Comparison of ENCODE assay signal across 4 worm cellular contexts in genomic region chrII:7353027-7353426, ce11.
TF ChIP-seq lines count a peak whose summit lies in the region.

No protein-coding gene starts in this region.

TF ChIP-seq in whole organism, L4 larva, 104 proteins besides CTCF, POLR2A, EP300 and RAD21:
- TF ChIP-seq lim-7 (GFP tag; IDR thresholded peaks at IDR 0.05; lab: Robert Waterston, UW) (peak; percentile 52; the same call in 1 of the 2 replicates), lin-38 (GFP tag; IDR thresholded peaks at IDR 0.05; lab: Robert Waterston, UW) (peak; percentile 69), snpc-1.2 (GFP tag; IDR thresholded peaks at IDR 0.05; lab: Robert Waterston, UW) (peak; percentile 48; the same call in 1 of the 2 replicates), nhr-6 (tag; optimal IDR thresholded peaks at IDR 0.05; lab: Kevin White, UChicago) (no peak), lin-1 (GFP tag; IDR thresholded peaks at IDR 0.05; lab: Robert Waterston, UW) (no peak), unc-130 (GFP tag; optimal IDR thresholded peaks at IDR 0.05; lab: Kevin White, UChicago) (peak; percentile 55), F49E8.2 (tag; optimal IDR thresholded peaks at IDR 0.05; lab: Kevin White, UChicago; ENCODE audit: borderline replicate concordance) (peak; percentile 57), php-3 (GFP tag; IDR thresholded peaks at IDR 0.05; lab: Robert Waterston, UW) (0 out of 2 replicates have a peak, but pooled peaks have one; percentile 50), duxl-1 (tag; optimal IDR thresholded peaks at IDR 0.05; lab: Kevin White, UChicago; ENCODE audit: poor library complexity) (no peak), dmd-8 (GFP tag; IDR thresholded peaks at IDR 0.05; lab: Robert Waterston, UW) (0 out of 2 replicates have a peak, but pooled peaks have one; percentile 54), egl-43 (GFP tag; IDR thresholded peaks at IDR 0.05; lab: Robert Waterston, UW) (peak; percentile 58; the same call in 1 of the 2 replicates), mes-2 (tag; optimal IDR thresholded peaks at IDR 0.05; lab: Kevin White, UChicago; ENCODE audit: poor library complexity, severe bottlenecking) (peak; percentile 15), Y48G9A.11 (GFP tag; IDR thresholded peaks at IDR 0.05; lab: Robert Waterston, UW) (peak; percentile 91), daf-19 (GFP tag; conservative IDR thresholded peaks at IDR 0.05; lab: Robert Waterston, UW) (no peak)

TF ChIP-seq in whole organism, early embryonic, 17 proteins besides CTCF, POLR2A, EP300 and RAD21:
- TF ChIP-seq pes-1 (GFP tag; IDR thresholded peaks at IDR 0.05; lab: Robert Waterston, UW) (no peak), ceh-36 (tag; optimal IDR thresholded peaks at IDR 0.05; lab: Kevin White, UChicago) (peak; percentile 12)

TF ChIP-seq in whole organism, midembryonic, 9 proteins besides CTCF, POLR2A, EP300 and RAD21:
- TF ChIP-seq flt-1 (GFP tag; IDR thresholded peaks at IDR 0.05; lab: Robert Waterston, UW) (0 out of 2 replicates have a peak, but pooled peaks have one; percentile 33), med-1 (GFP tag; optimal IDR thresholded peaks at IDR 0.05; lab: Kevin White, UChicago; ENCODE audit: insufficient read depth) (no peak)

TF ChIP-seq in whole organism, young adult, 124 proteins besides CTCF, POLR2A, EP300 and RAD21:
- no peak for TF ChIP-seq snpc-3.4 (tag; optimal IDR thresholded peaks at IDR 0.05; lab: Kevin White, UChicago)
- TF ChIP-seq aptf-2 (GFP tag; conservative IDR thresholded peaks at IDR 0.05; lab: Robert Waterston, UW), result 0 out of 2 replicates have a peak, but pooled peaks have one; percentile 22
- peak; percentile 29; the same call in 1 of the 2 replicates for TF ChIP-seq egrh-3 (GFP tag; IDR thresholded peaks at IDR 0.05; lab: Robert Waterston, UW)
- peak; percentile 56; the same call in 1 of the 2 replicates for TF ChIP-seq madf-8 (GFP tag; conservative IDR thresholded peaks at IDR 0.05; lab: Robert Waterston, UW)
- TF ChIP-seq F33H1.4 (GFP tag; IDR thresholded peaks at IDR 0.05; lab: Robert Waterston, UW), result peak; percentile 76
- peak; percentile 3 for TF ChIP-seq snpc-4 (GFP tag; optimal IDR thresholded peaks at IDR 0.05; lab: Kevin White, UChicago)
- peak in 1 of 4 experiments; percentile 8 for TF ChIP-seq snpc-4 (tag; optimal IDR thresholded peaks at IDR 0.05; lab: Kevin White, UChicago)
- TF ChIP-seq dpff-1 (tag; optimal IDR thresholded peaks at IDR 0.05; lab: Kevin White, UChicago), result no peak
- no peak for TF ChIP-seq F22D6.2 (tag; optimal IDR thresholded peaks at IDR 0.05; lab: Kevin White, UChicago)
- peak; percentile 77 for TF ChIP-seq lin-54 (GFP tag; optimal IDR thresholded peaks at IDR 0.05; lab: Kevin White, UChicago)
- 0 out of 2 replicates have a peak, but pooled peaks have one; percentile 8 for TF ChIP-seq attf-3 (GFP tag; conservative IDR thresholded peaks at IDR 0.05; lab: Robert Waterston, UW)
- peak; percentile 73 for TF ChIP-seq efl-1 (GFP tag; optimal IDR thresholded peaks at IDR 0.05; lab: Kevin White, UChicago)
- TF ChIP-seq mcd-1 (GFP tag; IDR thresholded peaks at IDR 0.05; lab: Robert Waterston, UW), result peak; percentile 69
- no peak for TF ChIP-seq F10E7.11 (tag; optimal IDR thresholded peaks at IDR 0.05; lab: Kevin White, UChicago)
- peak; percentile 40 for TF ChIP-seq dpl-1 (GFP tag; optimal IDR thresholded peaks at IDR 0.05; lab: Kevin White, UChicago)
- TF ChIP-seq mes-4 (tag; optimal IDR thresholded peaks at IDR 0.05; lab: Kevin White, UChicago), result no peak
- TF ChIP-seq lsl-1 (GFP tag; optimal IDR thresholded peaks at IDR 0.05; lab: Kevin White, UChicago), result peak; percentile 65
- 0 out of 2 replicates have a peak, but pooled peaks have one; percentile 38 for TF ChIP-seq attf-6 (GFP tag; IDR thresholded peaks at IDR 0.05; lab: Robert Waterston, UW)
- TF ChIP-seq rcor-1 (GFP tag; IDR thresholded peaks at IDR 0.05; lab: Robert Waterston, UW), result peak; percentile 65
- peak; percentile 30; the same call in 1 of the 2 replicates for TF ChIP-seq hmg-1.2 (GFP tag; IDR thresholded peaks at IDR 0.05; lab: Robert Waterston, UW)
- peak; percentile 55 for TF ChIP-seq D2030.7 (GFP tag; IDR thresholded peaks at IDR 0.05; lab: Robert Waterston, UW)
- TF ChIP-seq F49E8.2 (tag; optimal IDR thresholded peaks at IDR 0.05; lab: Kevin White, UChicago; ENCODE audit: insufficient read depth), result peak; percentile 50
- peak; percentile 70 for TF ChIP-seq ceh-100 (GFP tag; IDR thresholded peaks at IDR 0.05; lab: Robert Waterston, UW)
- TF ChIP-seq B0019.2 (GFP tag; conservative IDR thresholded peaks at IDR 0.05; lab: Robert Waterston, UW), result no peak
- TF ChIP-seq ceh-40 (GFP tag; IDR thresholded peaks at IDR 0.05; lab: Robert Waterston, UW), result no peak
- no peak for TF ChIP-seq mel-28 (tag; optimal IDR thresholded peaks at IDR 0.05; lab: Kevin White, UChicago; ENCODE audit: borderline replicate concordance)
- peak; percentile 79 for TF ChIP-seq madf-6 (GFP tag; IDR thresholded peaks at IDR 0.05; lab: Robert Waterston, UW)
- peak; percentile 42 for TF ChIP-seq unc-130 (GFP tag; optimal IDR thresholded peaks at IDR 0.05; lab: Kevin White, UChicago)
- TF ChIP-seq ekl-4 (GFP tag; IDR thresholded peaks at IDR 0.05; lab: Robert Waterston, UW), result no peak
- TF ChIP-seq pbrm-1 (GFP tag; IDR thresholded peaks at IDR 0.05; lab: Robert Waterston, UW), result 0 out of 2 replicates have a peak, but pooled peaks have one; percentile 16
- peak; percentile 30 for TF ChIP-seq ztf-18 (tag; optimal IDR thresholded peaks at IDR 0.05; lab: Kevin White, UChicago)
- TF ChIP-seq repo-1 (tag; optimal IDR thresholded peaks at IDR 0.05; lab: Kevin White, UChicago), result no peak
- no peak for TF ChIP-seq Y56A3A.18 (GFP tag; IDR thresholded peaks at IDR 0.05; lab: Robert Waterston, UW)
- no peak for TF ChIP-seq tbp1 (GFP tag; optimal IDR thresholded peaks at IDR 0.05; lab: Kevin White, UChicago)
- TF ChIP-seq dox-1 (GFP tag; IDR thresholded peaks at IDR 0.05; lab: Robert Waterston, UW), result peak; percentile 33; the same call in 1 of the 2 replicates
- TF ChIP-seq ztf-22 (GFP tag; optimal IDR thresholded peaks at IDR 0.05; lab: Kevin White, UChicago), result no peak
- peak; percentile 23; the same call in 1 of the 2 replicates for TF ChIP-seq hsf-1 (GFP tag; IDR thresholded peaks at IDR 0.05; lab: Robert Waterston, UW)
- TF ChIP-seq die-1 (tag; optimal IDR thresholded peaks at IDR 0.05; lab: Kevin White, UChicago), result no peak
- peak; percentile 51 for TF ChIP-seq xnd-1 (tag; optimal IDR thresholded peaks at IDR 0.05; lab: Kevin White, UChicago)
- peak; percentile 58 for TF ChIP-seq ceh-91 (GFP tag; IDR thresholded peaks at IDR 0.05; lab: Robert Waterston, UW)

Comparison
In these comparisons a context has a peak if more than half of its experiments do, and no peak if none do; other contexts are left out.
1. Of the 7 proteins assayed by ChIP-seq in both whole organism, young adult and whole organism, L4 larva: peak only in whole organism, young adult: dpl-1; only in whole organism, L4 larva: none; in both: F49E8.2 and unc-130; in neither: 3; mixed calls (peak in some experiments, not most) for 1.